Worm (Caenorhabditis elegans): Measurements from ENCODE around the gene adh-1.

The adh-1 gene

DNA sequence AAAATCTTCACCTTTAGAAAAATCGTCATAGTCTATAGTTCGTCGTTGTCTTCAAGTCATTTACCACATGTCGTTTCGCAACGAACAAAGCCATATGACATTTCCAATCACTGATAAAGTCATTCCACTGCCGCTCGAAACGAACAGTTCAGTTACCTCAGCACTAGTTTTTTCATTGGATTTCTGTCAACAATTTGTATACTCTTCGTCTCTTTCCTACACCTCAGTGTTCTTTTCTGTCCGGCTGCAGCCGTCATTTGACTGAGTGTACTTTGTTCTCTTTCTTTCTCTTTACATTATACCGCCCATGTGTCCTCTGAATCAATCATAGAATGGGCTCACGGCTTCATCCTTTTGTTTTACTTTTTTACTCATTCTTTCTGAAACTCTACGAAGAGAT is 33.2 kb downstream of the adh-1 start (continued):
- TF ChIP-seq skn-1 (tag; optimal IDR thresholded peaks at IDR 0.05) (no peak), aly-2 (tag; optimal IDR thresholded peaks at IDR 0.05) (no peak), nhr-21 (tag; optimal IDR thresholded peaks at IDR 0.05) (peak; percentile 37), ceh-16 (tag; optimal IDR thresholded peaks at IDR 0.05) (no peak), gmeb-1 (tag; optimal IDR thresholded peaks at IDR 0.05) (no peak), mbf-1 (tag; optimal IDR thresholded peaks at IDR 0.05) (no peak), egl-27 (tag; optimal IDR thresholded peaks at IDR 0.05) (no peak), snpc-4 (tag; optimal IDR thresholded peaks at IDR 0.05) (peak; percentile 24), fos-1 (tag; optimal IDR thresholded peaks at IDR 0.05) (peak; percentile 39), crh-2 (tag; optimal IDR thresholded peaks at IDR 0.05) (peak; percentile 27), alr-1 (tag; optimal IDR thresholded peaks at IDR 0.05) (no peak), mdl-1 (tag; optimal IDR thresholded peaks at IDR 0.05) (no peak), ztf-4 (tag; optimal IDR thresholded peaks at IDR 0.05) (no peak), nhr-129 (tag; optimal IDR thresholded peaks at IDR 0.05) (peak; percentile 68), sma-9 (GFP tag; optimal IDR thresholded peaks at IDR 0.05) (peak; percentile 40), sma-9 (tag; optimal IDR thresholded peaks at IDR 0.05) (no peak), mab-5 (tag; optimal IDR thresholded peaks at IDR 0.05) (no peak), ztf-11 (tag; optimal IDR thresholded peaks at IDR 0.05) (no peak), C34F6.9 (tag; optimal IDR thresholded peaks at IDR 0.05) (peak; percentile 36)

DNA sequence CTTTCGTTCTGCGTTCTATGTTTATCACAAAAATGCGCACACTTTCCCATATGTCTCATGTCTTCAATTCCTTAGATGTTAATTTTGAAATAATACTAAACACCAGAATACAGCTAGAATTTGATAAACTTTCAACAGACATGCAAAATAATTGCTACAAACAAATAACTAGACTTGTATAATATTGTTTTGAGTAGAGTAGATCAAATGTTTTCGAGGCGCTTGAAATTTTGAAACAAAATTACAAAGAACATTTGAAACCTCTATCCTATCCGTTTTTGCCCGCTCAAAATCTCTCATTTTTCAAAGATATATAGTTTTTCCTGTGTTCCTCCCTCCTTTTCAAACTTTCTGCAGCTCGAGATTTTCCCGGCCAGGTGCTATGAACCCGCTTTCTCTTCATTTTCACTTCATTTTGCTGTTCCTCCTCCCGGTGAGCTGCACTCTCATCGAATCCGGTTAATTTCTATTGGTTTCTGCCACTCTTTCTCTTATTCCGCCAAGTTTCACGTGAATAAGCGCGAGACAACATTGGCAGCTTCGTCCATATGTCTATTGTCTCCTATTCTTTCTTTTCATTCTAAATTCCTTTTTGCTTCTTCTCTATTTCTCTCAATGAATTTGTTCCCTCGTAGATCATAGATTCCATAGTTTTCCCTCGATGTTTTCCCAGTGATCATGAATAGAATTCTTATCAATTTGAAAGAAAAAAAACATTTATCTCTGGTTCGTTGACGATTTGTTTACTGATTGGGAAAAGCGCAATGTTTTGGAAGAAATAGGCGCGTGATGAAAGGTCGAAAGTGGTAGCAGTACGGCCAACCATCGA is 33.9 kb downstream of the adh-1 start:
- TF ChIP-seq lin-39 (tag; optimal IDR thresholded peaks at IDR 0.05) (no peak), ama-1 (optimal IDR thresholded peaks at IDR 0.05) (no peak), C34F6.9 (tag; optimal IDR thresholded peaks at IDR 0.05) (peak; percentile 62), crh-2 (tag; optimal IDR thresholded peaks at IDR 0.05) (peak; percentile 54), fos-1 (tag; optimal IDR thresholded peaks at IDR 0.05) (peak; percentile 9), nhr-23 (tag; optimal IDR thresholded peaks at IDR 0.05) (no peak), alr-1 (tag; optimal IDR thresholded peaks at IDR 0.05) (no peak), dmd-4 (tag; optimal IDR thresholded peaks at IDR 0.05) (no peak), blmp-1 (tag; optimal IDR thresholded peaks at IDR 0.05; ENCODE audit: insufficient read depth) (no peak), nhr-10 (tag; optimal IDR thresholded peaks at IDR 0.05) (no peak), sma-9 (GFP tag; optimal IDR thresholded peaks at IDR 0.05) (peak; percentile 49), sma-9 (tag; optimal IDR thresholded peaks at IDR 0.05) (no peak), F13H6.1 (tag; optimal IDR thresholded peaks at IDR 0.05) (peak; percentile 42), ztf-1 (GFP tag; conservative IDR thresholded peaks at IDR 0.05) (no peak), R02D3.7 (tag; optimal IDR thresholded peaks at IDR 0.05) (no peak), elt-3 (tag; optimal IDR thresholded peaks at IDR 0.05) (no peak), ceh-82 (tag; optimal IDR thresholded peaks at IDR 0.05) (no peak), ztf-11 (tag; optimal IDR thresholded peaks at IDR 0.05) (no peak), Y55F3AM.14 (GFP tag; optimal IDR thresholded peaks at IDR 0.05) (no peak), lin-11 (tag; optimal IDR thresholded peaks at IDR 0.05) (no peak), gmeb-1 (tag; optimal IDR thresholded peaks at IDR 0.05) (no peak), sma-3 (GFP tag; optimal IDR thresholded peaks at IDR 0.05) (no peak), ZK546.5 (tag; optimal IDR thresholded peaks at IDR 0.05) (no peak), unc-55 (GFP tag; optimal IDR thresholded peaks at IDR 0.05) (peak; percentile 27), nhr-129 (tag; optimal IDR thresholded peaks at IDR 0.05) (peak; percentile 63), ceh-16 (tag; optimal IDR thresholded peaks at IDR 0.05) (no peak), snpc-4 (tag; optimal IDR thresholded peaks at IDR 0.05) (no peak), mbf-1 (tag; optimal IDR thresholded peaks at IDR 0.05) (no peak), lsy-2 (tag; optimal IDR thresholded peaks at IDR 0.05) (peak in 1 of 2 experiments; percentile 31), nhr-6 (tag; optimal IDR thresholded peaks at IDR 0.05) (no peak), ztf-4 (tag; optimal IDR thresholded peaks at IDR 0.05) (no peak)

DNA sequence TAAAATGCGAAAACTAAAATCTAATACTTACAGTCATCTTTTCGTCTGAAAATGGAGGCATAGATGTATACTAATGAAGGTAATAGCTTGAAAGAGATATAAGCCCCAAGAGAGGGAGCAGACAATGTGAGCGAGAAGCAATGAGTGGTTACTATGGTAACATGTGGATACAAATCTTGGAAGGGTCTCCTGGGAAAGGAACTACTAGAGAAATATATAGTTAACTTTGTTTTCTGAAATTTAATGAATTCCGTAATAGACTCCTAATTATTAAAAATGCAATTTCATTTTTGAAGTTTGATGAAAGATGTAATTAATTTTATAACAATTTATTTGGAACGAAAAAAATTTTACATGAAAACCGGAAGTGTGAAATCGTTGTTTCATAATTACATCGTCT is 39.3 kb downstream of the adh-1 start, which contains the start of gene osm-6:
TSS of gene osm-6 (minus strand) at position 101 of the 400 bp plus-strand sequence.
- TF ChIP-seq elt-3 (tag; optimal IDR thresholded peaks at IDR 0.05) (no peak), elt-1 (tag; optimal IDR thresholded peaks at IDR 0.05) (no peak), ceh-16 (tag; optimal IDR thresholded peaks at IDR 0.05) (no peak), ztf-11 (tag; optimal IDR thresholded peaks at IDR 0.05) (no peak), ceh-82 (tag; optimal IDR thresholded peaks at IDR 0.05) (no peak), nhr-25 (tag; optimal IDR thresholded peaks at IDR 0.05) (no peak), ztf-4 (tag; optimal IDR thresholded peaks at IDR 0.05) (no peak), C34F6.9 (tag; optimal IDR thresholded peaks at IDR 0.05) (no peak), lin-11 (tag; optimal IDR thresholded peaks at IDR 0.05) (no peak), mbf-1 (tag; optimal IDR thresholded peaks at IDR 0.05) (no peak), unc-39 (tag; optimal IDR thresholded peaks at IDR 0.05) (no peak), nhr-129 (tag; optimal IDR thresholded peaks at IDR 0.05) (no peak), skn-1 (tag; optimal IDR thresholded peaks at IDR 0.05) (no peak), ama-1 (optimal IDR thresholded peaks at IDR 0.05) (no peak), mab-5 (tag; optimal IDR thresholded peaks at IDR 0.05) (no peak)

All from whole organism, L2 larva.